Worm (Caenorhabditis elegans): ENCODE results near the gene pgl-1.

pgl-1 gene

ce11 chrIV:6977089-6977558 lies at the start of gene pgl-1, which contains the start of gene him-3:
Gene pgl-1, minus strand, starts transcription at chrIV:6977318.
Gene him-3, plus strand, starts transcription at chrIV:6977508.
- TF ChIP-seq lin-39 (tag; optimal IDR thresholded peaks at IDR 0.05) = no peak
- no peak for TF ChIP-seq dmd-4 (tag; optimal IDR thresholded peaks at IDR 0.05)
- TF ChIP-seq peb-1 (tag; optimal IDR thresholded peaks at IDR 0.05) = no peak
- no peak for TF ChIP-seq sem-4 (tag; optimal IDR thresholded peaks at IDR 0.05)
- no peak for TF ChIP-seq snpc-4 (tag; optimal IDR thresholded peaks at IDR 0.05)

ce11 chrIV:7025835-7026234 lies 48.7 kb upstream of the pgl-1 start:
- TF ChIP-seq R02D3.7 (tag; optimal IDR thresholded peaks at IDR 0.05) = no peak
- TF ChIP-seq gmeb-1 (tag; optimal IDR thresholded peaks at IDR 0.05) = no peak
- TF ChIP-seq ama-1 (optimal IDR thresholded peaks at IDR 0.05) = no peak
- TF ChIP-seq ceh-82 (tag; optimal IDR thresholded peaks at IDR 0.05) = no peak
- no peak for TF ChIP-seq skn-1 (tag; optimal IDR thresholded peaks at IDR 0.05)
- no peak for TF ChIP-seq nhr-77 (tag; optimal IDR thresholded peaks at IDR 0.05)
- TF ChIP-seq sma-3 (GFP tag; optimal IDR thresholded peaks at IDR 0.05) = no peak
- peak; percentile 7 for TF ChIP-seq sma-9 (GFP tag; optimal IDR thresholded peaks at IDR 0.05)
- TF ChIP-seq sma-9 (tag; optimal IDR thresholded peaks at IDR 0.05) = no peak
- no peak for TF ChIP-seq nhr-23 (tag; optimal IDR thresholded peaks at IDR 0.05)
- TF ChIP-seq lin-13 (GFP tag; optimal IDR thresholded peaks at IDR 0.05) = no peak
- TF ChIP-seq lin-39 (tag; optimal IDR thresholded peaks at IDR 0.05) = no peak
- no peak for TF ChIP-seq ztf-1 (GFP tag; conservative IDR thresholded peaks at IDR 0.05)
- TF ChIP-seq fos-1 (tag; optimal IDR thresholded peaks at IDR 0.05) = peak; percentile 91
- TF ChIP-seq aly-2 (tag; optimal IDR thresholded peaks at IDR 0.05) = no peak
- peak; percentile 17 for TF ChIP-seq crh-2 (tag; optimal IDR thresholded peaks at IDR 0.05)
- TF ChIP-seq unc-62 (GFP tag; optimal IDR thresholded peaks at IDR 0.05) = no peak
- TF ChIP-seq nhr-237 (tag; optimal IDR thresholded peaks at IDR 0.05) = no peak
- TF ChIP-seq C34F6.9 (tag; optimal IDR thresholded peaks at IDR 0.05) = no peak
- TF ChIP-seq nhr-10 (tag; optimal IDR thresholded peaks at IDR 0.05) = no peak
- TF ChIP-seq mab-5 (tag; optimal IDR thresholded peaks at IDR 0.05) = no peak

- TF ChIP-seq fos-1 (tag; optimal IDR thresholded peaks at IDR 0.05) (peak; percentile 49), zag-1 (tag; optimal IDR thresholded peaks at IDR 0.05) (no peak), ztf-1 (GFP tag; conservative IDR thresholded peaks at IDR 0.05) (no peak), Y55F3AM.14 (GFP tag; optimal IDR thresholded peaks at IDR 0.05) (no peak)
Measured at ce11 chrIV:7024829-7025228, 47.7 kb upstream of the pgl-1 start.

- TF ChIP-seq nhr-11 (tag; optimal IDR thresholded peaks at IDR 0.05) (no peak), mdl-1 (tag; optimal IDR thresholded peaks at IDR 0.05) (no peak), lsy-2 (tag; optimal IDR thresholded peaks at IDR 0.05) (no peak), C34F6.9 (tag; optimal IDR thresholded peaks at IDR 0.05) (peak; percentile 4), nhr-25 (tag; optimal IDR thresholded peaks at IDR 0.05) (no peak), nhr-129 (tag; optimal IDR thresholded peaks at IDR 0.05) (peak; percentile 57), fos-1 (tag; optimal IDR thresholded peaks at IDR 0.05) (peak; percentile 37), lin-39 (tag; optimal IDR thresholded peaks at IDR 0.05) (no peak), ZK546.5 (tag; optimal IDR thresholded peaks at IDR 0.05) (no peak), blmp-1 (tag; optimal IDR thresholded peaks at IDR 0.05; ENCODE audit: insufficient read depth) (no peak), peb-1 (tag; optimal IDR thresholded peaks at IDR 0.05) (no peak), aly-2 (tag; optimal IDR thresholded peaks at IDR 0.05) (no peak), elt-1 (tag; optimal IDR thresholded peaks at IDR 0.05) (no peak)
Measured at ce11 chrIV:7023858-7024257, 46.7 kb upstream of the pgl-1 start, which contains the start of gene adah-1. Gene adah-1, plus strand, starts transcription at chrIV:7024211.

DNA sequence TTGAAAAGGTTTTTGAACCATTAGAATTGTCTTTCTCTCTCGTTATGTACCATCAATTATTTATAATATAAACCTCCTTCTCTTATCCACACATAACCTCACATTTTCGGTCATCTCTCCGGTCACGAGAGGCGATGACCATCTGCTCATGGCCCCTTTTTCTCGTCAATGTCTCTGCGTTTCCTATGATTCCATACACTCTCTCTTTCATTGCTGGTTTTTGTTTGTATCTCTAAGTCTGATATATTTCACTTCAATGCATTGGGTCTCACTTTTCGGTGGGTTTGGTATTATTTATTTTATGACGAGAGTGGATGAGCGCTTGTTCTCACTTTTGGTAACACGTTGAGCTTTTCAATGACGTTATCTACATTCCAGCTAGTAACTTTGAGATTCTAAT lies 45.9 kb upstream of the pgl-1 start:
- TF ChIP-seq lin-39 (tag; optimal IDR thresholded peaks at IDR 0.05) (peak; percentile 41), ceh-82 (tag; optimal IDR thresholded peaks at IDR 0.05) (no peak), nhr-77 (tag; optimal IDR thresholded peaks at IDR 0.05) (no peak), aly-2 (tag; optimal IDR thresholded peaks at IDR 0.05) (no peak), ztf-4 (tag; optimal IDR thresholded peaks at IDR 0.05) (peak; percentile 31), Y55F3AM.14 (GFP tag; optimal IDR thresholded peaks at IDR 0.05) (no peak), nhr-11 (tag; optimal IDR thresholded peaks at IDR 0.05) (no peak), ama-1 (optimal IDR thresholded peaks at IDR 0.05) (no peak), unc-55 (GFP tag; optimal IDR thresholded peaks at IDR 0.05) (peak; percentile 58), ZK546.5 (tag; optimal IDR thresholded peaks at IDR 0.05) (no peak), dmd-4 (tag; optimal IDR thresholded peaks at IDR 0.05) (no peak), nhr-129 (tag; optimal IDR thresholded peaks at IDR 0.05) (peak; percentile 87), sma-3 (GFP tag; optimal IDR thresholded peaks at IDR 0.05) (peak; percentile 51), elt-3 (tag; optimal IDR thresholded peaks at IDR 0.05) (no peak), elt-1 (tag; optimal IDR thresholded peaks at IDR 0.05) (no peak), zag-1 (tag; optimal IDR thresholded peaks at IDR 0.05) (no peak), unc-62 (GFP tag; optimal IDR thresholded peaks at IDR 0.05) (no peak), nhr-21 (tag; optimal IDR thresholded peaks at IDR 0.05) (peak; percentile 45), lsy-2 (tag; optimal IDR thresholded peaks at IDR 0.05) (peak in 1 of 2 experiments; percentile 81), crh-2 (tag; optimal IDR thresholded peaks at IDR 0.05) (peak; percentile 65), nhr-23 (tag; optimal IDR thresholded peaks at IDR 0.05) (no peak), ceh-16 (tag; optimal IDR thresholded peaks at IDR 0.05) (no peak), F13H6.1 (tag; optimal IDR thresholded peaks at IDR 0.05) (peak; percentile 86), lin-13 (GFP tag; optimal IDR thresholded peaks at IDR 0.05) (no peak), skn-1 (tag; optimal IDR thresholded peaks at IDR 0.05) (no peak), alr-1 (tag; optimal IDR thresholded peaks at IDR 0.05) (no peak), nhr-10 (tag; optimal IDR thresholded peaks at IDR 0.05) (no peak), blmp-1 (tag; optimal IDR thresholded peaks at IDR 0.05; ENCODE audit: insufficient read depth) (peak; percentile 16), nhr-237 (tag; optimal IDR thresholded peaks at IDR 0.05) (no peak), R02D3.7 (tag; optimal IDR thresholded peaks at IDR 0.05) (no peak), egl-27 (tag; optimal IDR thresholded peaks at IDR 0.05) (peak; percentile 70)
